Fruit fly (Drosophila melanogaster) whole organism, embryonic: ENCODE measurements around the gene CG32984.

Source experiments
- Antp ChIP-seq: fragments of 200-800 bp; sonication (Bioruptor generic); optimal IDR thresholded peaks from 3 replicates; lab custom pipeline; 2016; ENCODE audit warnings: missing biosample characterization, missing genetic modification characterization
- Bdp1 ChIP-seq: fragments of 200-800 bp; sonication (Bioruptor generic); optimal IDR thresholded peaks from 3 replicates; lab custom pipeline; 2016; ENCODE audit warnings: missing biosample characterization, missing genetic modification characterization
- CG10321 ChIP-seq: fragments of 200-800 bp; sonication (Bioruptor generic); IDR thresholded peaks from 2 replicates; pipeline ENCODE4 v1.3.6; 2022; ENCODE audit warnings: missing biosample characterization, missing genetic modification characterization
- CG11696 ChIP-seq: fragments of 200-800 bp; sonication (Bioruptor generic); IDR thresholded peaks from 2 replicates; pipeline ENCODE4 v1.3.6; 2022; ENCODE audit warnings: missing biosample characterization, missing genetic modification characterization
- CG12236 ChIP-seq: fragments of 200-800 bp; sonication (Bioruptor generic); optimal IDR thresholded peaks from 2 replicates; lab custom pipeline; 2016; ENCODE audit warnings: missing biosample characterization, missing genetic modification characterization
- CG13296 ChIP-seq: fragments of 200-800 bp; sonication (Bioruptor generic); optimal IDR thresholded peaks from 3 replicates; lab custom pipeline; 2018; ENCODE audit warnings: missing biosample characterization, mild to moderate bottlenecking, missing genetic modification characterization
- CG14710 ChIP-seq: fragments of 200-800 bp; sonication (Bioruptor generic); optimal IDR thresholded peaks from 3 replicates; lab custom pipeline; 2019; ENCODE audit warnings: missing biosample characterization, mild to moderate bottlenecking, missing genetic modification characterization, moderate library complexity
- CG15479 ChIP-seq: fragments of 200-800 bp; sonication (Bioruptor generic); optimal IDR thresholded peaks from 3 replicates; lab custom pipeline; 2019; ENCODE audit warnings: missing biosample characterization, mild to moderate bottlenecking, missing genetic modification characterization, moderate library complexity
- CG17361 ChIP-seq: fragments of 200-800 bp; sonication (Bioruptor generic); IDR thresholded peaks from 3 replicates; pipeline ENCODE4 v1.3.6; 2022; ENCODE audit warnings: missing biosample characterization, missing genetic modification characterization
- CG1832 ChIP-seq: fragments of 200-800 bp; sonication (Bioruptor generic); optimal IDR thresholded peaks from 2 replicates; lab custom pipeline; 2017; ENCODE audit warnings: missing biosample characterization, mild to moderate bottlenecking, missing genetic modification characterization, inconsistent platforms
- CG2129 ChIP-seq: fragments of 200-800 bp; sonication (Bioruptor generic); IDR thresholded peaks from 2 replicates; pipeline ENCODE4 v1.3.6; 2022; ENCODE audit warnings: missing biosample characterization, missing genetic modification characterization; ENCODE audit not compliant: partially characterized antibody
- CG2889 ChIP-seq: fragments of 200-800 bp; sonication (Bioruptor generic); IDR thresholded peaks from 3 replicates; pipeline ENCODE4 v1.3.6; 2022; ENCODE audit warnings: missing biosample characterization, missing genetic modification characterization
- CG31365 ChIP-seq: fragments of 200-800 bp; sonication (Bioruptor generic); optimal IDR thresholded peaks from 2 replicates; lab custom pipeline; 2018; ENCODE audit warnings: missing biosample characterization, mild to moderate bottlenecking, missing genetic modification characterization
- CG3163 ChIP-seq: fragments of 200-800 bp; sonication (Bioruptor generic); optimal IDR thresholded peaks from 3 replicates; lab custom pipeline; 2016; ENCODE audit warnings: missing biosample characterization, missing genetic modification characterization
- CG32532 ChIP-seq: fragments of 200-800 bp; sonication (Bioruptor generic); IDR thresholded peaks from 2 replicates; pipeline ENCODE4 v1.3.6; 2022; ENCODE audit warnings: missing biosample characterization, missing genetic modification characterization
- CG4282 ChIP-seq: fragments of 200-800 bp; sonication (Bioruptor generic); optimal IDR thresholded peaks from 2 replicates; lab custom pipeline; 2016; ENCODE audit warnings: missing biosample characterization, missing genetic modification characterization
- CG4854 ChIP-seq: fragments of 200-800 bp; sonication (Bioruptor generic); optimal IDR thresholded peaks from 2 replicates; lab custom pipeline; 2016; ENCODE audit warnings: missing biosample characterization, missing genetic modification characterization, inconsistent platforms
- CG6272 ChIP-seq: fragments of 200-800 bp; sonication (Bioruptor generic); IDR thresholded peaks from 2 replicates; pipeline ENCODE4 v1.3.6; 2022; ENCODE audit warnings: missing biosample characterization, missing genetic modification characterization
- CG7745 ChIP-seq: fragments of 200-800 bp; sonication (Bioruptor generic); optimal IDR thresholded peaks from 2 replicates; lab custom pipeline; 2018; ENCODE audit warnings: missing biosample characterization, mild to moderate bottlenecking, missing genetic modification characterization, moderate library complexity
- CG9437 ChIP-seq: fragments of 200-800 bp; sonication (Bioruptor generic); optimal IDR thresholded peaks from 2 replicates; lab custom pipeline; 2018; ENCODE audit warnings: missing biosample characterization, mild to moderate bottlenecking, missing genetic modification characterization
- CG9817 ChIP-seq: fragments of 200-800 bp; sonication (Bioruptor generic); optimal IDR thresholded peaks from 2 replicates; lab custom pipeline; 2018; ENCODE audit warnings: missing biosample characterization, mild to moderate bottlenecking, missing genetic modification characterization, moderate library complexity
- D19A ChIP-seq: fragments of 200-800 bp; optimal IDR thresholded peaks from 3 replicates; lab custom pipeline; 2019; ENCODE audit warnings: missing biosample characterization, mild to moderate bottlenecking, missing genetic modification characterization, moderate library complexity
- Dad ChIP-seq: fragments of 200-800 bp; sonication (Bioruptor generic); optimal IDR thresholded peaks from 3 replicates; lab custom pipeline; 2016; ENCODE audit warnings: missing biosample characterization, missing genetic modification characterization
- Deaf1 ChIP-seq: fragments of 200-800 bp; optimal IDR thresholded peaks from 3 replicates; lab custom pipeline; 2019; ENCODE audit warnings: missing biosample characterization, mild to moderate bottlenecking, missing genetic modification characterization, moderate library complexity
- Doc3 ChIP-seq: fragments of 200-800 bp; sonication (Bioruptor generic); IDR thresholded peaks from 3 replicates; pipeline ENCODE4 v1.3.6; 2022; ENCODE audit warnings: missing biosample characterization, missing genetic modification characterization; ENCODE audit not compliant: partially characterized antibody
- Fer3 ChIP-seq: fragments of 200-800 bp; sonication (Bioruptor generic); optimal IDR thresholded peaks from 2 replicates; lab custom pipeline; 2018; ENCODE audit warnings: missing biosample characterization, mild to moderate bottlenecking, missing genetic modification characterization, moderate library complexity
- HHEX ChIP-seq: fragments of 200-800 bp; sonication (Bioruptor generic); optimal IDR thresholded peaks from 3 replicates; lab custom pipeline; 2017; ENCODE audit warnings: missing biosample characterization, mild to moderate bottlenecking, missing genetic modification characterization, missing genetic modification reagents
- Hr78 ChIP-seq, 2 experiments: fragments of 200-800 bp in 1 of 2; fragments of >200 bp in 1 of 2; sonication (Bioruptor generic) in 1 of 2; optimal IDR thresholded peaks; 2 replicates each; lab custom pipeline; 2017 to 2019; ENCODE audit warnings: missing biosample characterization in 2 of 2, missing genetic modification characterization in 2 of 2, mild to moderate bottlenecking in 1 of 2, moderate library complexity in 1 of 2
- Kr ChIP-seq: fragments of 200-800 bp; sonication (Bioruptor generic); optimal IDR thresholded peaks from 2 replicates; lab custom pipeline; 2017; ENCODE audit warnings: missing biosample characterization, mild to moderate bottlenecking, missing genetic modification characterization
- Lhr ChIP-seq: fragments of 200-800 bp; sonication (Bioruptor generic); optimal IDR thresholded peaks from 3 replicates; lab custom pipeline; 2017; ENCODE audit warnings: mild to moderate bottlenecking, missing biosample characterization, missing genetic modification reagents, missing genetic modification characterization
- Lpt ChIP-seq: fragments of >200 bp; optimal IDR thresholded peaks from 2 replicates; lab custom pipeline; 2018; ENCODE audit warnings: missing biosample characterization, missing genetic modification characterization
- Meics ChIP-seq: fragments of 200-800 bp; sonication (Bioruptor generic); optimal IDR thresholded peaks from 2 replicates; lab custom pipeline; 2017; ENCODE audit warnings: missing biosample characterization, mild to moderate bottlenecking, missing genetic modification characterization
- Nf-YC ChIP-seq: fragments of 200-800 bp; optimal IDR thresholded peaks from 3 replicates; lab custom pipeline; 2019; ENCODE audit warnings: missing biosample characterization, mild to moderate bottlenecking, missing genetic modification characterization, moderate library complexity
- Oli ChIP-seq: fragments of 200-800 bp; sonication (Bioruptor generic); optimal IDR thresholded peaks from 2 replicates; lab custom pipeline; 2018; ENCODE audit warnings: missing biosample characterization, mild to moderate bottlenecking, missing genetic modification characterization, moderate library complexity
- Side ChIP-seq: fragments of 200-800 bp; sonication (Bioruptor generic); optimal IDR thresholded peaks from 2 replicates; lab custom pipeline; 2016; ENCODE audit warnings: missing biosample characterization, missing genetic modification characterization
- az2 ChIP-seq: fragments of 200-800 bp; sonication (Bioruptor generic); optimal IDR thresholded peaks from 3 replicates; lab custom pipeline; 2016; ENCODE audit warnings: missing biosample characterization, missing genetic modification characterization
- corto ChIP-seq: fragments of 200-800 bp; sonication (Bioruptor generic); optimal IDR thresholded peaks from 2 replicates; lab custom pipeline; 2016; ENCODE audit warnings: missing biosample characterization, mild to moderate bottlenecking, missing genetic modification characterization, moderate library complexity
- danr ChIP-seq: fragments of 200-800 bp; sonication (Bioruptor generic); IDR thresholded peaks from 2 replicates; pipeline ENCODE4 v1.3.6; 2022; ENCODE audit warnings: missing biosample characterization, missing genetic modification characterization
- dimm ChIP-seq: fragments of 200-800 bp; sonication (Bioruptor generic); IDR thresholded peaks from 2 replicates; pipeline ENCODE4 v1.3.6; 2022; ENCODE audit warnings: missing biosample characterization, missing genetic modification characterization
- hb ChIP-seq: fragments of 200-800 bp; sonication (Bioruptor generic); IDR thresholded peaks from 3 replicates; pipeline ENCODE4 v1.3.6; 2022; ENCODE audit warnings: missing biosample characterization, missing genetic modification characterization; ENCODE audit not compliant: partially characterized antibody
- kni ChIP-seq: fragments of 200-800 bp; sonication (Bioruptor generic); optimal IDR thresholded peaks from 3 replicates; lab custom pipeline; 2017; ENCODE audit warnings: mild to moderate bottlenecking, missing biosample characterization, missing genetic modification reagents, missing genetic modification characterization
- lab ChIP-seq: fragments of 200-800 bp; sonication (Bioruptor generic); optimal IDR thresholded peaks from 3 replicates; lab custom pipeline; 2017; ENCODE audit warnings: missing biosample characterization, missing genetic modification characterization, mild to moderate bottlenecking, moderate library complexity, missing genetic modification reagents
- luna ChIP-seq: fragments of 200-800 bp; sonication (Bioruptor generic); optimal IDR thresholded peaks from 2 replicates; lab custom pipeline; 2016; ENCODE audit warnings: missing biosample characterization, missing genetic modification characterization
- shn ChIP-seq: fragments of 200-800 bp; sonication (Bioruptor generic); optimal IDR thresholded peaks from 3 replicates; lab custom pipeline; 2016; ENCODE audit warnings: missing biosample characterization, missing genetic modification characterization
- so ChIP-seq: fragments of 200-800 bp; sonication (Bioruptor generic); IDR thresholded peaks from 3 replicates; pipeline ENCODE4 v1.3.6; 2022; ENCODE audit warnings: missing biosample characterization, missing genetic modification characterization
- sug ChIP-seq: fragments of 200-800 bp; optimal IDR thresholded peaks from 2 replicates; lab custom pipeline; 2019; ENCODE audit warnings: missing biosample characterization, mild to moderate bottlenecking, missing genetic modification characterization, moderate library complexity
- trem ChIP-seq: fragments of 200-800 bp; optimal IDR thresholded peaks from 3 replicates; lab custom pipeline; 2019; ENCODE audit warnings: missing biosample characterization, mild to moderate bottlenecking, missing genetic modification characterization, moderate library complexity
- wor ChIP-seq: fragments of 200-800 bp; sonication (Bioruptor generic); IDR thresholded peaks from 2 replicates; pipeline ENCODE4 v1.3.6; 2022; ENCODE audit warnings: missing biosample characterization, missing genetic modification characterization
- zen ChIP-seq: fragments of 200-800 bp; sonication (Bioruptor generic); optimal IDR thresholded peaks from 3 replicates; lab custom pipeline; 2018; ENCODE audit warnings: missing biosample characterization, mild to moderate bottlenecking, missing genetic modification characterization, moderate library complexity

Gene CG32984

dm6 chr2L:8951184-8951934, 13.4 kb upstream of the CG32984 start, which contains the start of gene C1GalTA (continued):
- TF ChIP-seq CG2129 (GFP tag; lab: Robert Waterston, UW) = no peak
- TF ChIP-seq CG1832 (GFP tag; lab: Kevin White, UChicago) = no peak
- TF ChIP-seq corto (GFP tag; lab: Kevin White, UChicago) = peak; percentile 59
- peak; percentile 94 for TF ChIP-seq az2 (GFP tag; lab: Kevin White, UChicago)
- peak; percentile 31 for TF ChIP-seq Bdp1 (GFP tag; lab: Kevin White, UChicago)
- TF ChIP-seq Oli (tag; lab: Kevin White, UChicago) = peak; percentile 98
- TF ChIP-seq CG6272 (GFP tag; lab: Robert Waterston, UW) = peak; percentile 84
- TF ChIP-seq Nf-YC (tag; lab: Kevin White, UChicago) = peak; percentile 92
- peak; percentile 99 for TF ChIP-seq CG13296 (GFP tag; lab: Kevin White, UChicago)
- peak; percentile 85 for TF ChIP-seq danr (GFP tag; lab: Robert Waterston, UW)
- TF ChIP-seq luna (GFP tag; lab: Kevin White, UChicago) = no peak
- peak; percentile 49 for TF ChIP-seq CG4854
- TF ChIP-seq so (GFP tag; lab: Robert Waterston, UW) = peak; percentile 91
- TF ChIP-seq CG15479 = peak; percentile 35
- TF ChIP-seq Antp (GFP tag; lab: Kevin White, UChicago) = peak; percentile 53
- peak; percentile 98 for TF ChIP-seq lab (GFP tag; lab: Kevin White, UChicago)
- TF ChIP-seq CG7745 (tag; lab: Kevin White, UChicago) = peak; percentile 35
- peak; percentile 96 for TF ChIP-seq sug (tag; lab: Kevin White, UChicago)
- TF ChIP-seq CG2889 (GFP tag; lab: Robert Waterston, UW) = peak; percentile 86
- peak; percentile 63 for TF ChIP-seq shn (GFP tag; lab: Kevin White, UChicago)
- peak; percentile 97 for TF ChIP-seq trem (tag; lab: Kevin White, UChicago)
- TF ChIP-seq dimm = peak; percentile 77
- TF ChIP-seq HHEX (GFP tag; lab: Kevin White, UChicago) = peak; percentile 97
- peak; percentile 77; the same call in 1 of the 2 replicates for TF ChIP-seq CG10321
- TF ChIP-seq CG11696 (GFP tag; lab: Robert Waterston, UW) = peak; percentile 90
- TF ChIP-seq CG4282 (GFP tag; lab: Kevin White, UChicago) = no peak
- no peak for TF ChIP-seq CG12236 (GFP tag; lab: Kevin White, UChicago)
- TF ChIP-seq Dad (GFP tag; lab: Kevin White, UChicago) = peak; percentile 76
- TF ChIP-seq CG32532 (GFP tag; lab: Robert Waterston, UW) = peak; percentile 97
- TF ChIP-seq CG3163 (GFP tag; lab: Kevin White, UChicago) = peak; percentile 23
- TF ChIP-seq D19A (tag; lab: Kevin White, UChicago) = peak; percentile 98
- TF ChIP-seq hb (GFP tag; lab: Robert Waterston, UW) = no peak
- TF ChIP-seq Deaf1 (tag; lab: Kevin White, UChicago) = peak; percentile 93
- peak; percentile 91 for TF ChIP-seq Lhr (GFP tag; lab: Kevin White, UChicago)
- no peak for TF ChIP-seq Lpt (GFP tag; lab: Kevin White, UChicago)
- peak in 1 of 2 experiments; percentile 94 for TF ChIP-seq Hr78 (GFP tag; optimal IDR thresholded peaks at IDR 0.05; lab: Kevin White, UChicago)
- TF ChIP-seq Doc3 (GFP tag; lab: Robert Waterston, UW) = no peak
- peak; percentile 90 for TF ChIP-seq wor (GFP tag; lab: Robert Waterston, UW)
- peak; percentile 94 for TF ChIP-seq CG9817
- TF ChIP-seq kni (GFP tag; lab: Kevin White, UChicago) = peak; percentile 61
- peak; percentile 100 for TF ChIP-seq CG17361 (GFP tag; lab: Robert Waterston, UW)
- TF ChIP-seq Meics (GFP tag; lab: Kevin White, UChicago) = peak; percentile 99
- peak; percentile 97 for TF ChIP-seq CG9437
- peak; percentile 99 for TF ChIP-seq CG14710 (tag; lab: Kevin White, UChicago)
- TF ChIP-seq CG31365 (tag; lab: Kevin White, UChicago) = peak; percentile 57
- peak; percentile 48 for TF ChIP-seq Side (GFP tag; lab: Kevin White, UChicago)
- peak; percentile 98 for TF ChIP-seq Fer3
- TF ChIP-seq zen (tag; lab: Kevin White, UChicago) = peak; percentile 96
- TF ChIP-seq Kr (GFP tag; lab: Kevin White, UChicago) = peak; percentile 40
